Worm (Caenorhabditis elegans) whole organism, L3 larva: Measurements from ENCODE around the gene lex-1.

ENCODE experiments used
- elt-2 ChIP-seq: sonication (generic microtip); optimal IDR thresholded peaks from 2 replicates; lab custom pipeline; 2016; ENCODE audit warnings: missing genetic modification reagents, mild to moderate bottlenecking, missing genetic modification characterization, missing compliant biosample characterization
- elt-3 ChIP-seq, 3 experiments: fragments of 150-350 bp in 1 of 3; sonication (generic microtip) in 2 of 3; optimal IDR thresholded peaks; 2 replicates in 2 of 3; 4 replicates in 1 of 3; lab custom pipeline; 2014 to 2017; ENCODE audit warnings: missing biosample characterization in 3 of 3, missing genetic modification characterization in 3 of 3
- fkh-2 ChIP-seq: fragments of 150-350 bp; optimal IDR thresholded peaks from 2 replicates; lab custom pipeline; 2014; ENCODE audit warnings: missing biosample characterization, missing genetic modification reagents, missing genetic modification characterization
- nhr-11 ChIP-seq: fragments of 150-350 bp; optimal IDR thresholded peaks from 2 replicates; lab custom pipeline; 2014; ENCODE audit warnings: missing biosample characterization, missing genetic modification characterization
- nhr-237 ChIP-seq: fragments of 150-350 bp; optimal IDR thresholded peaks from 2 replicates; lab custom pipeline; 2014; ENCODE audit warnings: missing biosample characterization, missing genetic modification characterization
- nhr-67 ChIP-seq: fragments of 150-350 bp; optimal IDR thresholded peaks from 2 replicates; lab custom pipeline; 2014; ENCODE audit warnings: missing biosample characterization, missing genetic modification characterization
- pha-4 ChIP-seq: fragments of 150-350 bp; optimal IDR thresholded peaks from 2 replicates; lab custom pipeline; 2014; ENCODE audit warnings: missing biosample characterization, missing genetic modification reagents, missing genetic modification characterization
- pqm-1 ChIP-seq: fragments of 150-350 bp; optimal IDR thresholded peaks from 2 replicates; lab custom pipeline; 2017; ENCODE audit warnings: missing biosample characterization, missing genetic modification characterization, inconsistent platforms
- tbx-2 ChIP-seq: sonication (generic microtip); optimal IDR thresholded peaks from 2 replicates; lab custom pipeline; 2016; ENCODE audit warnings: mild to moderate bottlenecking, missing genetic modification characterization, missing compliant biosample characterization
- zag-1 ChIP-seq: fragments of 150-350 bp; optimal IDR thresholded peaks from 2 replicates; lab custom pipeline; 2014; ENCODE audit warnings: missing biosample characterization, missing genetic modification characterization

DNA sequence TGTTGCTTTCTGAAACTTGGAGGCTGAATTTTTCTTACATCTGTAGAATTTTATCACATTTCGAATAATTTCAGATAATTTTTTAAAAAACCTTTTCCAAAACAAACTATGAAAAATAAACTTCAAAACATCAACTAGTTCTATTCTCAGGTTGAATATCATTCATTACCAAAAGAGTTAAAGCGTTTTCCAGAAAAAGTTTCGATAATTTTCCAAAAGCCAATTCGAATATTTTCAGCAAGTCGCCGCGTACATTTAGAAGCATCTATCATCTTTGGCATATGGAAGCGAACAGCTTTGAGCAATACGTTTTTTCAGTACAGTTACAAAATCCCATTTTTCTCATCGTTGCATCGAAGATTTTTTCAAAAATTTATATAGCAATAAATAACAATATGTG, 42.3 kb upstream of the lex-1 start:
- no peak for TF ChIP-seq nhr-11
- TF ChIP-seq elt-3 (tag; optimal IDR thresholded peaks at IDR 0.05; lab: Kevin White, UChicago): peak in 1 of 3 experiments; percentile 9
- peak; percentile 49 for TF ChIP-seq pha-4 (tag; lab: Kevin White, UChicago)
- TF ChIP-seq tbx-2 (tag; lab: Kevin White, UChicago): peak; percentile 56
- TF ChIP-seq nhr-67: no peak
- TF ChIP-seq pqm-1 (tag; lab: Kevin White, UChicago): no peak
- TF ChIP-seq nhr-237 (tag; lab: Kevin White, UChicago): no peak
- TF ChIP-seq zag-1 (tag; lab: Kevin White, UChicago): no peak
- TF ChIP-seq fkh-2 (tag; lab: Kevin White, UChicago): no peak
- TF ChIP-seq elt-2 (tag; lab: Kevin White, UChicago): peak; percentile 19
